Worm (Caenorhabditis elegans) whole organism, late embryonic: ENCODE results near the gene slc-36.5.

Experiments used
- C08G9.2 ChIP-seq: sonication (generic microtip); optimal IDR thresholded peaks from 2 replicates; lab custom pipeline; 2016; ENCODE audit warnings: mild to moderate bottlenecking, missing genetic modification characterization, moderate library complexity, missing compliant biosample characterization
- F13H6.1 ChIP-seq: sonication (generic microtip); optimal IDR thresholded peaks from 2 replicates; lab custom pipeline; 2016; ENCODE audit warnings: missing genetic modification characterization, missing compliant biosample characterization
- K02D7.2 ChIP-seq: sonication (generic microtip); optimal IDR thresholded peaks from 2 replicates; lab custom pipeline; 2017; ENCODE audit warnings: mild to moderate bottlenecking, missing genetic modification characterization, missing compliant biosample characterization
- T23F11.4 ChIP-seq: fragments of 200-800 bp; sonication (Bioruptor generic); optimal IDR thresholded peaks from 2 replicates; lab custom pipeline; 2018; ENCODE audit warnings: mild to moderate bottlenecking, missing genetic modification characterization, missing compliant biosample characterization
- Y22D7AL.16 ChIP-seq: sonication (generic microtip); optimal IDR thresholded peaks from 2 replicates; lab custom pipeline; 2016; ENCODE audit warnings: missing genetic modification characterization, missing compliant biosample characterization
- ceh-14 ChIP-seq: sonication (generic microtip); optimal IDR thresholded peaks from 2 replicates; lab custom pipeline; 2016; ENCODE audit warnings: missing genotype, missing genetic modification characterization, missing compliant biosample characterization
- ceh-22 ChIP-seq: sonication (generic microtip); optimal IDR thresholded peaks from 2 replicates; lab custom pipeline; 2017; ENCODE audit warnings: missing biosample characterization, missing genetic modification characterization
- ceh-34 ChIP-seq: sonication (generic microtip); optimal IDR thresholded peaks from 2 replicates; lab custom pipeline; 2016; ENCODE audit warnings: mild to moderate bottlenecking, missing genetic modification characterization, missing compliant biosample characterization
- dmd-4 ChIP-seq: sonication (generic microtip); optimal IDR thresholded peaks from 2 replicates; lab custom pipeline; 2016; ENCODE audit warnings: borderline replicate concordance, missing genetic modification characterization, missing compliant biosample characterization
- elt-2 ChIP-seq: sonication (generic microtip); optimal IDR thresholded peaks from 2 replicates; lab custom pipeline; 2016; ENCODE audit warnings: missing genetic modification reagents, missing genetic modification characterization, missing compliant biosample characterization
- elt-4 ChIP-seq: sonication (generic microtip); optimal IDR thresholded peaks from 2 replicates; lab custom pipeline; 2016; ENCODE audit warnings: missing genetic modification characterization, missing compliant biosample characterization
- ets-4 ChIP-seq: sonication (generic microtip); optimal IDR thresholded peaks from 2 replicates; lab custom pipeline; 2016; ENCODE audit warnings: missing genetic modification characterization, missing compliant biosample characterization
- eyg-1 ChIP-seq: sonication (generic microtip); optimal IDR thresholded peaks from 2 replicates; lab custom pipeline; 2016; ENCODE audit warnings: missing genotype, missing genetic modification characterization, missing compliant biosample characterization
- fax-1 ChIP-seq: sonication (generic microtip); optimal IDR thresholded peaks from 2 replicates; lab custom pipeline; 2016; ENCODE audit warnings: missing genotype, missing genetic modification characterization, missing compliant biosample characterization
- hlh-8 ChIP-seq: sonication (generic microtip); optimal IDR thresholded peaks from 2 replicates; lab custom pipeline; 2016; ENCODE audit warnings: missing genotype, missing genetic modification characterization, missing compliant biosample characterization
- lim-6 ChIP-seq: sonication (generic microtip); optimal IDR thresholded peaks from 2 replicates; lab custom pipeline; 2016; ENCODE audit warnings: missing genetic modification characterization, missing compliant biosample characterization
- lin-11 ChIP-seq: fragments of 200-800 bp; sonication (Bioruptor generic); optimal IDR thresholded peaks from 2 replicates; lab custom pipeline; 2018; ENCODE audit warnings: mild to moderate bottlenecking, missing genetic modification characterization, missing compliant biosample characterization
- madf-2 ChIP-seq: sonication (generic microtip); optimal IDR thresholded peaks from 2 replicates; lab custom pipeline; 2017; ENCODE audit warnings: missing genetic modification characterization, missing compliant biosample characterization
- nfya-1 ChIP-seq: sonication (generic microtip); optimal IDR thresholded peaks from 2 replicates; lab custom pipeline; 2017; ENCODE audit warnings: missing genetic modification characterization, mild to moderate bottlenecking, missing compliant biosample characterization, antibody characterized with exemption, moderate library complexity
- nhr-232 ChIP-seq: sonication (generic microtip); optimal IDR thresholded peaks from 2 replicates; lab custom pipeline; 2016; ENCODE audit warnings: missing genetic modification characterization, missing compliant biosample characterization
- npax-4 ChIP-seq: sonication (generic microtip); optimal IDR thresholded peaks from 2 replicates; lab custom pipeline; 2016; ENCODE audit warnings: missing genetic modification characterization, missing compliant biosample characterization
- odd-2 ChIP-seq: sonication (generic microtip); optimal IDR thresholded peaks from 2 replicates; lab custom pipeline; 2017; ENCODE audit warnings: antibody characterized with exemption, mild to moderate bottlenecking, missing genetic modification characterization, missing compliant biosample characterization
- pat-9 ChIP-seq: fragments of 200-800 bp; sonication (Bioruptor generic); optimal IDR thresholded peaks from 2 replicates; lab custom pipeline; 2018; ENCODE audit warnings: mild to moderate bottlenecking, missing genetic modification characterization, moderate library complexity, missing compliant biosample characterization
- pax-1 ChIP-seq: fragments of 150-350 bp; optimal IDR thresholded peaks from 2 replicates; lab custom pipeline; 2014; ENCODE audit warnings: missing biosample characterization, missing genetic modification characterization
- pha-2 ChIP-seq: sonication (generic microtip); optimal IDR thresholded peaks from 2 replicates; lab custom pipeline; 2017; ENCODE audit warnings: mild to moderate bottlenecking, missing genetic modification characterization, missing compliant biosample characterization
- pha-4 ChIP-seq: fragments of 150-350 bp; optimal IDR thresholded peaks from 2 replicates; lab custom pipeline; 2018; ENCODE audit warnings: missing biosample characterization, missing genetic modification reagents, missing genetic modification characterization
- pqm-1 ChIP-seq: sonication (generic microtip); optimal IDR thresholded peaks from 2 replicates; lab custom pipeline; 2016; ENCODE audit warnings: missing genetic modification characterization, missing compliant biosample characterization
- ref-2 ChIP-seq: sonication (generic microtip); optimal IDR thresholded peaks from 2 replicates; lab custom pipeline; 2016; ENCODE audit warnings: missing genetic modification characterization, missing compliant biosample characterization
- rnt-1 ChIP-seq: sonication (generic microtip); optimal IDR thresholded peaks from 2 replicates; lab custom pipeline; 2016; ENCODE audit warnings: missing genetic modification characterization, missing compliant biosample characterization
- sdc-2 ChIP-seq: sonication (generic microtip); optimal IDR thresholded peaks from 2 replicates; lab custom pipeline; 2016; ENCODE audit warnings: missing genotype, missing genetic modification characterization, missing compliant biosample characterization
- sox-4 ChIP-seq: sonication (generic microtip); optimal IDR thresholded peaks from 2 replicates; lab custom pipeline; 2017; ENCODE audit warnings: mild to moderate bottlenecking, missing genetic modification characterization, inconsistent platforms, missing compliant biosample characterization
- tbx-7 ChIP-seq: sonication (generic microtip); optimal IDR thresholded peaks from 2 replicates; lab custom pipeline; 2016; ENCODE audit warnings: missing genotype, missing genetic modification characterization, missing compliant biosample characterization
- unc-3 ChIP-seq, 2 experiments: fragments of 200-800 bp in 1 of 2; sonication (Bioruptor generic) in 1 of 2; sonication (generic microtip) in 1 of 2; conservative IDR thresholded peaks in 1 of 2; optimal IDR thresholded peaks in 1 of 2; 2 replicates each; pipeline versions ENCODE4 v1.3.6 to Lab custom; 2016 to 2022; ENCODE audit warnings: missing compliant biosample characterization in 2 of 2, missing genetic modification characterization in 2 of 2, missing genetic modification reagents in 1 of 2
- unc-42 ChIP-seq: sonication (generic microtip); optimal IDR thresholded peaks from 2 replicates; lab custom pipeline; 2016; ENCODE audit warnings: missing genotype, missing genetic modification characterization, missing compliant biosample characterization
- unc-55 ChIP-seq: sonication (generic microtip); optimal IDR thresholded peaks from 2 replicates; lab custom pipeline; 2017; ENCODE audit warnings: missing biosample characterization, missing genetic modification reagents, missing genetic modification characterization
- unc-86 ChIP-seq: sonication (generic microtip); optimal IDR thresholded peaks from 2 replicates; lab custom pipeline; 2016; ENCODE audit warnings: missing genetic modification characterization, missing compliant biosample characterization
- zip-5 ChIP-seq: sonication (generic microtip); optimal IDR thresholded peaks from 2 replicates; lab custom pipeline; 2016; ENCODE audit warnings: missing genetic modification characterization, missing compliant biosample characterization

Gene slc-36.5

DNA sequence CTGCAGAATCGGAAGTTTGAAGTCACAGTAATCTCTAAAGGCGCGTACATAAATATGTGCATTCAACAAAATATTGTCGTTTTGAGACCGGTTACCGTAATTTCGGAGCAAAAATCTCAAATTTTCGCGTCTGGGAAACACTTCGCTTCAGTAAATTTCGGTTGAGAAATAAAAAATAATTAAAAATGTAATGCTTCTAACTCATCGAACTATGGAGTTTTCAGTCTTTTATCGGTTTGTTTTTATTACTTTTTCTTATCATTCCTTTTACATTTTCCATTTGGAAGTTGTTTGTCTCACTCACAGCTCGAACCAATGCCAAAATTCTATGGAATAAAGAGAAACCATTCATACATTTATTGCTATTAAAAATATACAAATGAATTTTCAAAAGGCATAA, 11.4 kb upstream of the slc-36.5 start:
- TF ChIP-seq nhr-232 (tag; lab: Kevin White, UChicago) (no peak), unc-42 (tag; lab: Kevin White, UChicago) (no peak), sdc-2 (no peak), pha-4 (tag; lab: Kevin White, UChicago) (no peak), hlh-8 (no peak), pqm-1 (no peak), nfya-1 (no peak), Y22D7AL.16 (tag; lab: Kevin White, UChicago) (no peak), lin-11 (no peak), K02D7.2 (no peak), pha-2 (no peak), unc-3 (GFP tag; conservative IDR thresholded peaks at IDR 0.05; lab: Robert Waterston, UW) (no peak), unc-3 (tag; optimal IDR thresholded peaks at IDR 0.05; lab: Kevin White, UChicago) (no peak)
- TF ChIP-seq, all 69 proteins: peak for 0

DNA sequence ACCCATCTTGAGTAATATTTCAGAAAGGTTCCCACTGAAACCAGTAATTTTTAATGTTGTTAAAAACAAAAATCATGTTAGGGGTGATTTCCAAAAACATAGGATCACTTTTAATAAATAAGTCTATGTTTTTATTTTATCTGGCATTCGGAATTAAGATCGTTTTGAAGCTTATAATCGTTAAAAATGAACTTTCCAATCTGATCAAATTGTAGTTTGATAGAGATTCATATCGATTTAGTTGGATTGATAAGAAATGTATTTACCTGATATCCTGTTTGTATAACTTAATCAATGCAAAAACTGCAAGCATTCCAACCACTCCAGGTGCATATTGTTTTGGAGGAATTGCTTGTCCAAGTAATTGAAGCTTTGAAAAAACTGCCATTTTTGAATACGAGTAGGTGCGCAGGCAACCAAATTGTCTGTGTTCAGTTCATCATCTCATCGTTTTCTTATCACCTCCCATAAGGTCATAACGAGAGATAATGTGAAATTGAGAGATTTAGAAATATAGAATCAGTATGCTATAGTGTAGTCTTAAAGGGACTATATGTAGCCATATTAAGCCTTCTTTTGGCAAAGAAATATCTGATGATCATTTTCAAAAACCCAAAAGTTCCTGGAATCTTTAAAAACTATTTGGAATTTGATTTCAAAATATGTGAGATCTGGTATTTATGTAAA, 10.6 kb upstream of the slc-36.5 start, which contains the start of gene pmp-2:
Gene pmp-2, minus strand, starts transcription at position 487 of the 687 bp plus-strand sequence.
- no peak for TF ChIP-seq zip-5 (tag; lab: Kevin White, UChicago)
- peak; percentile 42 for TF ChIP-seq elt-2 (tag; lab: Kevin White, UChicago)
- TF ChIP-seq F13H6.1, result no peak
- no peak for TF ChIP-seq npax-4

DNA sequence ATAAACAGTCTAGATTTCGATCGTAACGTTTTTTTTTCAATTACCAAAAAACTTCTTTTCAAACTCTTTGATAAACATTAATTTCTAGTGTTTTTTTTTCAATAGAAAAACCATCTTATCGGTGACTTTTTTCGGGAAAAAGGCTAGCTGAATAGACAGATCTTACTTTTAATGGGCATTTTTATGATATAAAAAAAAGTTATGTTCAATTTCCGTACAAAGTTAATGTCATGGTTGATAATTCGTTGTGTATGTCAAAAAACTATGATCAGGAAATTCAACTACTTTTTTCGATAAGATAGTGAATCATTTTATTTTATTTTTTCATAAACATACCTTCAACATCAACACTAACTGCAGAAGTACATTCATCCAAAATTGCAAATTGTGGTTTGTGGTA, 7.7 kb upstream of the slc-36.5 start:
- TF ChIP-seq pax-1 (tag; lab: Kevin White, UChicago) (no peak), madf-2 (tag; lab: Kevin White, UChicago) (no peak), T23F11.4 (GFP tag; lab: Kevin White, UChicago) (no peak), C08G9.2 (no peak), sox-4 (tag; lab: Kevin White, UChicago) (no peak), hlh-8 (no peak), eyg-1 (tag; lab: Kevin White, UChicago) (no peak), lim-6 (tag; lab: Kevin White, UChicago) (no peak), unc-86 (tag; lab: Kevin White, UChicago) (no peak), rnt-1 (tag; lab: Kevin White, UChicago) (no peak), ceh-34 (tag; lab: Kevin White, UChicago) (no peak), ceh-14 (tag; lab: Kevin White, UChicago) (no peak), pat-9 (tag; lab: Kevin White, UChicago) (no peak), ceh-22 (tag; lab: Kevin White, UChicago) (no peak), odd-2 (tag; lab: Kevin White, UChicago) (no peak), Y22D7AL.16 (tag; lab: Kevin White, UChicago) (no peak), ref-2 (tag; lab: Kevin White, UChicago) (no peak)
- TF ChIP-seq, all 69 proteins: peak for 0

DNA sequence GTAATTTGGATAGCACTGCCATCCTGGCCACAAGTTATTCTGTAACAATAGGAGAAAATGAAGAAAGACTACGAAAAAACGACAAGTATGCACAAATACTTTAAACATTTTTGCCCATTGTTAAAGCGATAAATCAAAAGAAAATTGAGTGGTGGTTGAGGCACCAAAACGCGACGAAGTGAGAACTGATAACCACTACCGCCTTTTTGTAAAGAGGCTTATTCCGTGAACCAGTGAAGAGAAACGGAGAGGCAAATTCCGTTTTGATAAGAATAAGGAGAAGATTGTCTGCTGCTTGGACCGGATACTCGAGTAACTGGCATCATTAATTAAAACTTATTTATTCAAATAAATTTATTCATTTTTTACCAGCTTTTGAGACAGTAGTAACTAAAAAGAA, 6.9 kb upstream of the slc-36.5 start, which contains the start of gene pmp-1:
Gene pmp-1, minus strand, starts transcription at position 39 of the 400 bp plus-strand sequence.
- TF ChIP-seq unc-55 (GFP tag; lab: Kevin White, UChicago) (no peak), elt-4 (tag; lab: Kevin White, UChicago) (no peak), hlh-8 (no peak), unc-3 (GFP tag; conservative IDR thresholded peaks at IDR 0.05; lab: Robert Waterston, UW) (no peak), unc-3 (tag; optimal IDR thresholded peaks at IDR 0.05; lab: Kevin White, UChicago) (no peak), dmd-4 (tag; lab: Kevin White, UChicago) (no peak)

DNA sequence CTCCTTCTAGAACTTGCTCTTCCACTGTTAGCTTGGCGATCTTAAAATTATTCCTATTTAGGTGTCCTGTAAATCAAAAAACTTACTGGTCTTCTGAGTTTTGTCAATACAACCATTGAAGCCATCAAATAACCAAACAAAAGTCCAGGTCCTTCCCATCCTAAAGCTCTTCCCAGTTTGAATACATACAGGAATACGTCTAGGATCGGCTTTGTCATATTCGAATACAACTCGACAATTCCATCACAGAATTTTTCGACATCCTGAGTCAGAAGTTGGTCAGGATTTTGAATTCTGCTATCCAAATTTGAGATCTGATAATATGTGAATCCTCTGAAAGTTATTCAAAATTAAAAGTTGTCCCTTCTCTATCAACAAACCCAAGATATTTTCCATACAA, 5.5 kb upstream of the slc-36.5 start:
- TF ChIP-seq hlh-8, result no peak
- no peak for TF ChIP-seq tbx-7 (tag; lab: Kevin White, UChicago)
- no peak for TF ChIP-seq elt-4 (tag; lab: Kevin White, UChicago)
- TF ChIP-seq fax-1, result no peak
- TF ChIP-seq unc-42 (tag; lab: Kevin White, UChicago), result no peak
- TF ChIP-seq C08G9.2, result no peak
- TF ChIP-seq ets-4 (tag; lab: Kevin White, UChicago), result no peak
